Fruit fly (Drosophila melanogaster) whole organism, pupa: ENCODE measurements around the gene CG42813.

Experiments used
- CG10348 ChIP-seq: fragments of 200-800 bp; sonication (Bioruptor generic); IDR thresholded peaks from 2 replicates; pipeline ENCODE4 v1.3.6; 2022; ENCODE audit warnings: missing biosample characterization, missing genetic modification characterization
- CG12605 ChIP-seq: fragments of 200-800 bp; sonication (Bioruptor generic); IDR thresholded peaks from 2 replicates; pipeline ENCODE4 v1.3.6; 2022; ENCODE audit warnings: missing biosample characterization, missing genetic modification characterization
- CG15710 ChIP-seq: fragments of 200-800 bp; sonication (Bioruptor generic); optimal IDR thresholded peaks from 2 replicates; lab custom pipeline; 2018; ENCODE audit warnings: missing biosample characterization, mild to moderate bottlenecking, missing genetic modification characterization, moderate library complexity
- CG34367 ChIP-seq: fragments of 200-800 bp; sonication (Bioruptor generic); optimal IDR thresholded peaks from 2 replicates; lab custom pipeline; 2018; ENCODE audit warnings: missing biosample characterization, mild to moderate bottlenecking, missing genetic modification characterization
- CG4496 ChIP-seq: fragments of 200-800 bp; sonication (Bioruptor generic); IDR thresholded peaks from 3 replicates; pipeline ENCODE4 v1.3.6; 2022; ENCODE audit warnings: missing biosample characterization, missing genetic modification characterization
- CG8301 ChIP-seq: fragments of 200-800 bp; sonication (Bioruptor generic); optimal IDR thresholded peaks from 2 replicates; lab custom pipeline; 2018; ENCODE audit warnings: missing biosample characterization, mild to moderate bottlenecking, missing genetic modification characterization
- D1 ChIP-seq: fragments of 200-800 bp; sonication (Bioruptor generic); optimal IDR thresholded peaks from 2 replicates; lab custom pipeline; 2018; ENCODE audit warnings: missing biosample characterization, mild to moderate bottlenecking, missing genetic modification characterization, moderate library complexity
- EcR ChIP-seq: fragments of 200-800 bp; sonication (Bioruptor generic); optimal IDR thresholded peaks from 3 replicates; lab custom pipeline; 2019; ENCODE audit warnings: missing biosample characterization, missing genetic modification characterization, mild to moderate bottlenecking, moderate library complexity, missing genetic modification reagents
- Ets98B ChIP-seq: fragments of 200-800 bp; sonication (Bioruptor generic); IDR thresholded peaks from 2 replicates; pipeline ENCODE4 v1.3.6; 2022; ENCODE audit warnings: missing biosample characterization, missing genetic modification characterization
- fd96Ca ChIP-seq: fragments of 200-800 bp; sonication (Bioruptor generic); IDR thresholded peaks from 3 replicates; pipeline ENCODE4 v1.3.6; 2022; ENCODE audit warnings: missing biosample characterization, missing genetic modification characterization
- gl ChIP-seq: fragments of 200-800 bp; sonication (Bioruptor generic); optimal IDR thresholded peaks from 2 replicates; lab custom pipeline; 2018; ENCODE audit warnings: missing biosample characterization, mild to moderate bottlenecking, missing genetic modification characterization
- rn ChIP-seq: fragments of 200-800 bp; sonication (Bioruptor generic); IDR thresholded peaks from 2 replicates; pipeline ENCODE4 v1.3.6; 2022; ENCODE audit warnings: missing biosample characterization, missing genetic modification characterization

dm6 chr3R:27250907-27251306 is 22.5 kb upstream of the CG42813 start, which contains the start of the genes TTLL6B and TfIIA-L:
- TF ChIP-seq CG8301 (tag; lab: Kevin White, UChicago) (no peak), CG4496 (GFP tag; lab: Robert Waterston, UW) (no peak), EcR (GFP tag; lab: Kevin White, UChicago) (no peak), CG10348 (no peak), gl (tag; lab: Kevin White, UChicago) (no peak), CG12605 (no peak), fd96Ca (GFP tag; lab: Robert Waterston, UW) (no peak), CG34367 (tag; lab: Kevin White, UChicago) (no peak), CG15710 (tag; lab: Kevin White, UChicago) (no peak), rn (no peak), D1 (tag; lab: Kevin White, UChicago) (no peak), Ets98B (no peak)
